Fruit fly (Drosophila melanogaster) whole organism, pupa: ENCODE data around the gene CG43134.

Source experiments
- CG14655 ChIP-seq: fragments of 200-800 bp; sonication (Bioruptor generic); optimal IDR thresholded peaks from 3 replicates; lab custom pipeline; 2017; ENCODE audit warnings: mild to moderate bottlenecking, missing biosample characterization, missing genetic modification reagents, missing genetic modification characterization
- CG15710 ChIP-seq: fragments of 200-800 bp; sonication (Bioruptor generic); optimal IDR thresholded peaks from 2 replicates; lab custom pipeline; 2018; ENCODE audit warnings: missing biosample characterization, mild to moderate bottlenecking, missing genetic modification characterization, moderate library complexity
- CG17806 ChIP-seq: fragments of 200-800 bp; sonication (Bioruptor generic); optimal IDR thresholded peaks from 2 replicates; lab custom pipeline; 2018; ENCODE audit warnings: missing biosample characterization, mild to moderate bottlenecking, missing genetic modification characterization, moderate library complexity
- CG32121 ChIP-seq: fragments of 200-800 bp; sonication (Bioruptor generic); IDR thresholded peaks from 2 replicates; pipeline ENCODE4 v1.3.6; 2022; ENCODE audit warnings: missing biosample characterization, missing genetic modification characterization
- CG34367 ChIP-seq: fragments of 200-800 bp; sonication (Bioruptor generic); optimal IDR thresholded peaks from 2 replicates; lab custom pipeline; 2018; ENCODE audit warnings: missing biosample characterization, mild to moderate bottlenecking, missing genetic modification characterization
- CG4496 ChIP-seq: fragments of 200-800 bp; sonication (Bioruptor generic); IDR thresholded peaks from 3 replicates; pipeline ENCODE4 v1.3.6; 2022; ENCODE audit warnings: missing biosample characterization, missing genetic modification characterization
- CG8159 ChIP-seq: fragments of 200-800 bp; sonication (Bioruptor generic); optimal IDR thresholded peaks from 3 replicates; lab custom pipeline; 2018; ENCODE audit warnings: missing biosample characterization, mild to moderate bottlenecking, missing genetic modification characterization, moderate library complexity
- CG8301 ChIP-seq: fragments of 200-800 bp; sonication (Bioruptor generic); optimal IDR thresholded peaks from 2 replicates; lab custom pipeline; 2018; ENCODE audit warnings: missing biosample characterization, mild to moderate bottlenecking, missing genetic modification characterization
- D1 ChIP-seq: fragments of 200-800 bp; sonication (Bioruptor generic); optimal IDR thresholded peaks from 2 replicates; lab custom pipeline; 2018; ENCODE audit warnings: missing biosample characterization, mild to moderate bottlenecking, missing genetic modification characterization, moderate library complexity
- EcR ChIP-seq: fragments of 200-800 bp; sonication (Bioruptor generic); optimal IDR thresholded peaks from 3 replicates; lab custom pipeline; 2019; ENCODE audit warnings: missing biosample characterization, missing genetic modification characterization, mild to moderate bottlenecking, moderate library complexity, missing genetic modification reagents
- Pif1A ChIP-seq: fragments of 200-800 bp; sonication (Bioruptor generic); optimal IDR thresholded peaks from 3 replicates; lab custom pipeline; 2016; ENCODE audit warnings: missing biosample characterization, missing genetic modification characterization
- Snoo ChIP-seq: fragments of 200-800 bp; sonication (Bioruptor generic); optimal IDR thresholded peaks from 3 replicates; lab custom pipeline; 2017; ENCODE audit warnings: missing biosample characterization, mild to moderate bottlenecking, missing genetic modification characterization, inconsistent platforms
- fd96Ca ChIP-seq: fragments of 200-800 bp; sonication (Bioruptor generic); IDR thresholded peaks from 3 replicates; pipeline ENCODE4 v1.3.6; 2022; ENCODE audit warnings: missing biosample characterization, missing genetic modification characterization
- rn ChIP-seq: fragments of 200-800 bp; sonication (Bioruptor generic); IDR thresholded peaks from 2 replicates; pipeline ENCODE4 v1.3.6; 2022; ENCODE audit warnings: missing biosample characterization, missing genetic modification characterization

- TF ChIP-seq CG4496 (GFP tag; lab: Robert Waterston, UW) (no peak), EcR (no peak), CG8301 (tag; lab: Kevin White, UChicago) (no peak), CG15710 (tag; lab: Kevin White, UChicago) (no peak), CG32121 (GFP tag; lab: Robert Waterston, UW) (no peak), D1 (tag; lab: Kevin White, UChicago) (no peak), rn (no peak), CG14655 (GFP tag; lab: Kevin White, UChicago) (no peak), CG8159 (tag; lab: Kevin White, UChicago) (no peak), Pif1A (GFP tag; lab: Kevin White, UChicago) (no peak), Snoo (tag; lab: Kevin White, UChicago) (no peak), CG34367 (no peak), fd96Ca (GFP tag; lab: Robert Waterston, UW) (no peak), CG17806 (no peak)
Measured at dm6 chrX:4246039-4246438, 1.1 kb upstream of the CG43134 start, which contains the start of gene Muc4B.
